Worm (Caenorhabditis elegans): ENCODE data around the gene dcar-1.
A peak's percentile ranks its signal among the peaks of the same experiment; 100 is the strongest.

The dcar-1 gene

DNA sequence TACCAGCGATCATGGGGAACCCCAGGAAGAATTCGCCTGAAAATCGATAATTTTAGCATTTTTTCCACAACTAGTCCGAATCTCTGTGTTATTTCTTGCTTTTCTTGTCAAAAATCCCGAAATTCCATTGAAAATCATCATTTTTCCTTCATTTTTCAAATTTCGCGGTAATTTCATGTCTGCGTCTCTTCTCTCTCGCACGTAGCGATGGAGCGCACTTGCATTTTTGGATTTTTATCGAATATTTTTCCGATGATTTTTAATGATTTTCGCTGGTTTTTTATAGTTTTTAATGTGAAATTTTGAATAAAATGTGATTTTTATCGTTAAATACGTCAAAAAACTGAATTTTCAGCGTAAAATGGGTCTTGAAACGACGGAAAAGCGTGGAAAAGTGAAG lies 11.3 kb downstream of the dcar-1 start, which contains the start of gene E01B7.2:
Gene E01B7.2 (plus strand): TSS at position 350 of the 400 bp plus-strand sequence.
- TF ChIP-seq madf-6 (GFP tag; IDR thresholded peaks at IDR 0.05) (peak; percentile 87), F23B12.7 (tag; optimal IDR thresholded peaks at IDR 0.05; ENCODE audit: insufficient read depth) (peak; percentile 60), somi-1 (GFP tag; optimal IDR thresholded peaks at IDR 0.05) (no peak), dox-1 (GFP tag; IDR thresholded peaks at IDR 0.05) (peak; percentile 66; the same call in 1 of the 2 replicates), pha-4 (tag; optimal IDR thresholded peaks at IDR 0.05) (peak; percentile 56), tbp1 (GFP tag; optimal IDR thresholded peaks at IDR 0.05) (peak; percentile 20), Y53G8AR.9 (GFP tag; conservative IDR thresholded peaks at IDR 0.05) (peak; percentile 74), xnd-1 (tag; optimal IDR thresholded peaks at IDR 0.05) (peak; percentile 56), cebp-1 (GFP tag; IDR thresholded peaks at IDR 0.05) (no peak), cebp-1 (tag; optimal IDR thresholded peaks at IDR 0.05) (peak; percentile 40), efl-1 (GFP tag; optimal IDR thresholded peaks at IDR 0.05) (peak; percentile 88), snpc-4 (GFP tag; optimal IDR thresholded peaks at IDR 0.05) (no peak), snpc-4 (tag; optimal IDR thresholded peaks at IDR 0.05) (peak in 3 of 4 experiments; percentile 3 to 60 (median 27)), lin-35 (GFP tag; optimal IDR thresholded peaks at IDR 0.05) (peak; percentile 50 to 91 (median 78)), nfyb-1 (GFP tag; IDR thresholded peaks at IDR 0.05) (peak; percentile 41; the same call in 1 of the 2 replicates), lin-40 (tag; optimal IDR thresholded peaks at IDR 0.05) (peak; percentile 70), madf-8 (GFP tag; conservative IDR thresholded peaks at IDR 0.05) (peak; percentile 40; the same call in 1 of the 2 replicates), hmg-1.2 (GFP tag; IDR thresholded peaks at IDR 0.05) (peak; percentile 99), ZK185.1 (tag; optimal IDR thresholded peaks at IDR 0.05; ENCODE audit: poor library complexity, severe bottlenecking) (no peak), bed-2 (GFP tag; IDR thresholded peaks at IDR 0.05) (no peak), snpc-3.4 (tag; optimal IDR thresholded peaks at IDR 0.05) (peak; percentile 40), hlh-12 (tag; optimal IDR thresholded peaks at IDR 0.05) (no peak), mcd-1 (GFP tag; IDR thresholded peaks at IDR 0.05) (peak; percentile 97), ztf-22 (GFP tag; optimal IDR thresholded peaks at IDR 0.05) (no peak), ceh-100 (GFP tag; IDR thresholded peaks at IDR 0.05) (no peak), B0261.1 (tag; optimal IDR thresholded peaks at IDR 0.05) (no peak), let-607 (tag; optimal IDR thresholded peaks at IDR 0.05) (no peak), snpc-1.1 (tag; optimal IDR thresholded peaks at IDR 0.05; ENCODE audit: insufficient read depth) (no peak), him-1 (tag; optimal IDR thresholded peaks at IDR 0.05) (peak; percentile 36), dpff-1 (tag; optimal IDR thresholded peaks at IDR 0.05) (no peak), tlf-1 (GFP tag; optimal IDR thresholded peaks at IDR 0.05) (peak; percentile 27), repo-1 (tag; optimal IDR thresholded peaks at IDR 0.05) (peak; percentile 6), B0336.3 (GFP tag; IDR thresholded peaks at IDR 0.05) (0 out of 2 replicates have a peak, but pooled peaks have one; percentile 39), mes-4 (tag; optimal IDR thresholded peaks at IDR 0.05) (no peak), ceh-91 (GFP tag; IDR thresholded peaks at IDR 0.05) (peak; percentile 65; the same call in 1 of the 2 replicates), lsl-1 (GFP tag; optimal IDR thresholded peaks at IDR 0.05) (peak; percentile 56), lag-1 (GFP tag; IDR thresholded peaks at IDR 0.05) (no peak), hmg-20 (GFP tag; IDR thresholded peaks at IDR 0.05) (no peak), lin-54 (GFP tag; optimal IDR thresholded peaks at IDR 0.05) (peak; percentile 95), dpl-1 (GFP tag; optimal IDR thresholded peaks at IDR 0.05) (peak; percentile 76), F33H1.4 (GFP tag; IDR thresholded peaks at IDR 0.05) (peak; percentile 70), pbrm-1 (GFP tag; IDR thresholded peaks at IDR 0.05) (peak; percentile 60; the same call in 1 of the 2 replicates), ama-1 (optimal IDR thresholded peaks at IDR 0.05) (peak; percentile 19), ama-1 (GFP tag; optimal IDR thresholded peaks at IDR 0.05) (no peak), rcor-1 (GFP tag; IDR thresholded peaks at IDR 0.05) (peak; percentile 75)
